Fruit fly (Drosophila melanogaster) whole organism, embryonic: ENCODE measurements around the gene Pgd.

Source experiments
- Abd-B ChIP-seq: fragments of 200-800 bp; sonication (Bioruptor generic); optimal IDR thresholded peaks from 2 replicates; lab custom pipeline; 2018; ENCODE audit warnings: missing biosample characterization, mild to moderate bottlenecking, missing genetic modification characterization, moderate library complexity
- Antp ChIP-seq: fragments of 200-800 bp; sonication (Bioruptor generic); optimal IDR thresholded peaks from 3 replicates; lab custom pipeline; 2016; ENCODE audit warnings: missing biosample characterization, missing genetic modification characterization
- Atf3 ChIP-seq: fragments of 200-800 bp; sonication (Bioruptor generic); optimal IDR thresholded peaks from 3 replicates; lab custom pipeline; 2016; ENCODE audit warnings: missing biosample characterization, missing genetic modification characterization
- Atf6 ChIP-seq: fragments of 200-800 bp; sonication (Bioruptor generic); IDR thresholded peaks from 2 replicates; pipeline ENCODE4 v1.3.6; 2022; ENCODE audit warnings: missing biosample characterization, missing genetic modification characterization
- CG1529 ChIP-seq: fragments of 200-800 bp; sonication (Bioruptor generic); optimal IDR thresholded peaks from 3 replicates; lab custom pipeline; 2018; ENCODE audit warnings: missing biosample characterization, missing genetic modification characterization
- CG15479 ChIP-seq: fragments of 200-800 bp; sonication (Bioruptor generic); optimal IDR thresholded peaks from 3 replicates; lab custom pipeline; 2019; ENCODE audit warnings: missing biosample characterization, mild to moderate bottlenecking, missing genetic modification characterization, moderate library complexity
- CG17385 ChIP-seq: fragments of 200-800 bp; sonication (Bioruptor generic); optimal IDR thresholded peaks from 3 replicates; lab custom pipeline; 2018; ENCODE audit warnings: missing biosample characterization, mild to moderate bottlenecking, missing genetic modification characterization
- CG17612 ChIP-seq: fragments of 200-800 bp; sonication (Bioruptor generic); IDR thresholded peaks from 2 replicates; pipeline ENCODE4 v1.3.6; 2022; ENCODE audit warnings: missing biosample characterization, missing genetic modification characterization
- CG34376 ChIP-seq: fragments of 200-800 bp; sonication (Bioruptor generic); optimal IDR thresholded peaks from 2 replicates; lab custom pipeline; 2018; ENCODE audit warnings: missing biosample characterization, mild to moderate bottlenecking, missing genetic modification characterization
- CG34422 ChIP-seq: fragments of 200-800 bp; sonication (Bioruptor generic); IDR thresholded peaks from 3 replicates; pipeline ENCODE4 v1.3.6; 2022; ENCODE audit warnings: missing biosample characterization, missing genetic modification characterization
- CG4360 ChIP-seq: fragments of 200-800 bp; sonication (Bioruptor generic); IDR thresholded peaks from 2 replicates; pipeline ENCODE4 v1.3.6; 2022; ENCODE audit warnings: missing biosample characterization, missing genetic modification characterization
- CG4404 ChIP-seq: fragments of 200-800 bp; sonication (Bioruptor generic); IDR thresholded peaks from 2 replicates; pipeline ENCODE4 v1.3.6; 2022; ENCODE audit warnings: missing biosample characterization, missing genetic modification characterization
- CG4617 ChIP-seq: fragments of 200-800 bp; sonication (Bioruptor generic); optimal IDR thresholded peaks from 3 replicates; lab custom pipeline; 2016; ENCODE audit warnings: missing biosample characterization, missing genetic modification characterization, borderline replicate concordance
- CG5953 ChIP-seq: fragments of 200-800 bp; sonication (Bioruptor generic); IDR thresholded peaks from 2 replicates; pipeline ENCODE4 v1.3.6; 2022; ENCODE audit warnings: missing biosample characterization, missing genetic modification characterization
- CG7987 ChIP-seq: fragments of 200-800 bp; sonication (Bioruptor generic); optimal IDR thresholded peaks from 2 replicates; lab custom pipeline; 2018; ENCODE audit warnings: missing biosample characterization, mild to moderate bottlenecking, missing genetic modification characterization, moderate library complexity
- CG8089 ChIP-seq: fragments of 200-800 bp; sonication (Bioruptor generic); optimal IDR thresholded peaks from 3 replicates; lab custom pipeline; 2016; ENCODE audit warnings: missing biosample characterization, missing genetic modification characterization
- CG8281 ChIP-seq: fragments of 200-800 bp; sonication (Bioruptor generic); optimal IDR thresholded peaks from 2 replicates; lab custom pipeline; 2018; ENCODE audit warnings: missing biosample characterization, mild to moderate bottlenecking, missing genetic modification characterization, moderate library complexity
- CG8478 ChIP-seq: fragments of >200 bp; optimal IDR thresholded peaks from 2 replicates; lab custom pipeline; 2018
- CG9797 ChIP-seq: fragments of 200-800 bp; sonication (Bioruptor generic); optimal IDR thresholded peaks from 3 replicates; lab custom pipeline; 2018; ENCODE audit warnings: missing biosample characterization, mild to moderate bottlenecking, missing genetic modification characterization
- D ChIP-seq, 2 experiments: fragments of 200-800 bp in 1 of 2; fragments of >200 bp in 1 of 2; sonication (Bioruptor generic) in 1 of 2; optimal IDR thresholded peaks; 2 replicates in 1 of 2; 3 replicates in 1 of 2; lab custom pipeline; 2017; ENCODE audit warnings: mild to moderate bottlenecking in 1 of 2, missing biosample characterization in 1 of 2, missing genetic modification characterization in 1 of 2, missing genetic modification reagents in 1 of 2
- Deaf1 ChIP-seq: fragments of 200-800 bp; optimal IDR thresholded peaks from 3 replicates; lab custom pipeline; 2019; ENCODE audit warnings: missing biosample characterization, mild to moderate bottlenecking, missing genetic modification characterization, moderate library complexity
- Dp ChIP-seq: fragments of 200-800 bp; sonication (Bioruptor generic); optimal IDR thresholded peaks from 2 replicates; lab custom pipeline; 2018; ENCODE audit warnings: missing biosample characterization, mild to moderate bottlenecking, missing genetic modification characterization, moderate library complexity
- E2f2 ChIP-seq: fragments of 200-800 bp; sonication (Bioruptor generic); IDR thresholded peaks from 2 replicates; pipeline ENCODE4 v1.3.6; 2022; ENCODE audit warnings: missing biosample characterization, missing genetic modification characterization
- Elba2 ChIP-seq: fragments of 200-800 bp; sonication (Bioruptor generic); optimal IDR thresholded peaks from 3 replicates; lab custom pipeline; 2016; ENCODE audit warnings: missing biosample characterization, missing genetic modification characterization
- HmgD ChIP-seq: fragments of 200-800 bp; sonication (Bioruptor generic); optimal IDR thresholded peaks from 3 replicates; lab custom pipeline; 2016; ENCODE audit warnings: missing biosample characterization, missing genetic modification characterization
- Hr78 ChIP-seq, 2 experiments: fragments of 200-800 bp in 1 of 2; fragments of >200 bp in 1 of 2; sonication (Bioruptor generic) in 1 of 2; optimal IDR thresholded peaks; 2 replicates each; lab custom pipeline; 2017 to 2019; ENCODE audit warnings: missing biosample characterization in 2 of 2, missing genetic modification characterization in 2 of 2, mild to moderate bottlenecking in 1 of 2, moderate library complexity in 1 of 2
- MESR4 ChIP-seq: fragments of 200-800 bp; sonication (Bioruptor generic); optimal IDR thresholded peaks from 2 replicates; lab custom pipeline; 2018; ENCODE audit warnings: missing biosample characterization, mild to moderate bottlenecking, missing genetic modification characterization, moderate library complexity
- Mrtf ChIP-seq: fragments of 200-800 bp; sonication (Bioruptor generic); IDR thresholded peaks from 3 replicates; pipeline ENCODE4 v1.3.6; 2022; ENCODE audit warnings: missing biosample characterization, missing genetic modification characterization
- PHDP ChIP-seq: fragments of 200-800 bp; sonication (Bioruptor generic); optimal IDR thresholded peaks from 3 replicates; lab custom pipeline; 2018; ENCODE audit warnings: missing biosample characterization, mild to moderate bottlenecking, missing genetic modification characterization, moderate library complexity
- Side ChIP-seq: fragments of 200-800 bp; sonication (Bioruptor generic); optimal IDR thresholded peaks from 2 replicates; lab custom pipeline; 2016; ENCODE audit warnings: missing biosample characterization, missing genetic modification characterization
- Sox100B ChIP-seq: fragments of 200-800 bp; sonication (Bioruptor generic); optimal IDR thresholded peaks from 3 replicates; lab custom pipeline; 2018; ENCODE audit warnings: missing biosample characterization, mild to moderate bottlenecking, missing genetic modification characterization
- Trl ChIP-seq, 3 experiments: fragments of >200 bp in 2 of 3; fragments of 200-800 bp in 1 of 3; sonication (Bioruptor generic) in 1 of 3; optimal IDR thresholded peaks; 2 replicates in 1 of 3; 3 replicates in 2 of 3; lab custom pipeline; 2016 to 2017; ENCODE audit warnings: missing biosample characterization in 1 of 3, missing genetic modification characterization in 1 of 3
- al ChIP-seq: fragments of 200-800 bp; sonication (Bioruptor generic); IDR thresholded peaks from 2 replicates; pipeline ENCODE4 v1.3.6; 2022; ENCODE audit warnings: missing biosample characterization, missing genetic modification characterization
- ato ChIP-seq: fragments of 200-800 bp; sonication (Bioruptor generic); IDR thresholded peaks from 2 replicates; pipeline ENCODE4 v1.3.6; 2022; ENCODE audit warnings: missing biosample characterization, missing genetic modification characterization; ENCODE audit not compliant: partially characterized antibody
- ci ChIP-seq: fragments of 200-800 bp; sonication (Bioruptor generic); IDR thresholded peaks from 3 replicates; pipeline ENCODE4 v1.3.6; 2022; ENCODE audit warnings: missing biosample characterization, missing genetic modification characterization
- crol ChIP-seq: fragments of 200-800 bp; sonication (Bioruptor generic); IDR thresholded peaks from 2 replicates; pipeline ENCODE4 v1.3.6; 2022; ENCODE audit warnings: missing biosample characterization, missing genetic modification characterization
- crp ChIP-seq, 2 experiments: fragments of 200-800 bp; sonication (Bioruptor generic); optimal IDR thresholded peaks; 2 replicates in 1 of 2; 3 replicates in 1 of 2; lab custom pipeline; 2017; ENCODE audit warnings: missing biosample characterization in 2 of 2, missing genetic modification characterization in 2 of 2, mild to moderate bottlenecking in 1 of 2, moderate library complexity in 1 of 2
- cwo ChIP-seq: fragments of 200-800 bp; sonication (Bioruptor generic); optimal IDR thresholded peaks from 3 replicates; lab custom pipeline; 2017; ENCODE audit warnings: missing biosample characterization, missing genetic modification characterization, mild to moderate bottlenecking, moderate library complexity, missing genetic modification reagents
- dimm ChIP-seq: fragments of 200-800 bp; sonication (Bioruptor generic); IDR thresholded peaks from 2 replicates; pipeline ENCODE4 v1.3.6; 2022; ENCODE audit warnings: missing biosample characterization, missing genetic modification characterization
- en ChIP-seq: fragments of 200-800 bp; sonication (Bioruptor generic); optimal IDR thresholded peaks from 2 replicates; lab custom pipeline; 2016; ENCODE audit warnings: missing biosample characterization, missing genetic modification characterization
- her ChIP-seq: fragments of 200-800 bp; sonication (Bioruptor generic); optimal IDR thresholded peaks from 2 replicates; lab custom pipeline; 2016; ENCODE audit warnings: missing biosample characterization, missing genetic modification characterization
- hkb ChIP-seq, 2 experiments: fragments of 200-800 bp in 1 of 2; fragments of >200 bp in 1 of 2; sonication (Bioruptor generic) in 1 of 2; IDR thresholded peaks in 1 of 2; optimal IDR thresholded peaks in 1 of 2; 2 replicates each; pipeline versions ENCODE4 v1.3.6 to Lab custom; 2017 to 2022; ENCODE audit warnings: missing biosample characterization in 1 of 2, missing genetic modification characterization in 1 of 2
- ind ChIP-seq: fragments of 200-800 bp; sonication (Bioruptor generic); optimal IDR thresholded peaks from 3 replicates; lab custom pipeline; 2016; ENCODE audit warnings: missing biosample characterization, missing genetic modification characterization
- knrl ChIP-seq: fragments of 200-800 bp; sonication (Bioruptor generic); IDR thresholded peaks from 3 replicates; pipeline ENCODE4 v1.3.6; 2022; ENCODE audit warnings: missing biosample characterization, missing genetic modification characterization; ENCODE audit not compliant: partially characterized antibody
- scrt ChIP-seq: fragments of 200-800 bp; sonication (Bioruptor generic); optimal IDR thresholded peaks from 2 replicates; lab custom pipeline; 2018; ENCODE audit warnings: missing biosample characterization, mild to moderate bottlenecking, missing genetic modification characterization, moderate library complexity
- sd ChIP-seq: fragments of 200-800 bp; sonication (Bioruptor generic); optimal IDR thresholded peaks from 3 replicates; lab custom pipeline; 2018; ENCODE audit warnings: missing biosample characterization, mild to moderate bottlenecking, missing genetic modification characterization, moderate library complexity
- shn ChIP-seq: fragments of 200-800 bp; sonication (Bioruptor generic); optimal IDR thresholded peaks from 3 replicates; lab custom pipeline; 2016; ENCODE audit warnings: missing biosample characterization, missing genetic modification characterization
- sqz ChIP-seq: fragments of 200-800 bp; sonication (Bioruptor generic); optimal IDR thresholded peaks from 3 replicates; lab custom pipeline; 2018; ENCODE audit warnings: missing biosample characterization, mild to moderate bottlenecking, missing genetic modification characterization
- tio ChIP-seq: fragments of 200-800 bp; sonication (Bioruptor generic); optimal IDR thresholded peaks from 2 replicates; lab custom pipeline; 2017; ENCODE audit warnings: missing biosample characterization, missing genetic modification characterization, inconsistent platforms

Gene Pgd

DNA sequence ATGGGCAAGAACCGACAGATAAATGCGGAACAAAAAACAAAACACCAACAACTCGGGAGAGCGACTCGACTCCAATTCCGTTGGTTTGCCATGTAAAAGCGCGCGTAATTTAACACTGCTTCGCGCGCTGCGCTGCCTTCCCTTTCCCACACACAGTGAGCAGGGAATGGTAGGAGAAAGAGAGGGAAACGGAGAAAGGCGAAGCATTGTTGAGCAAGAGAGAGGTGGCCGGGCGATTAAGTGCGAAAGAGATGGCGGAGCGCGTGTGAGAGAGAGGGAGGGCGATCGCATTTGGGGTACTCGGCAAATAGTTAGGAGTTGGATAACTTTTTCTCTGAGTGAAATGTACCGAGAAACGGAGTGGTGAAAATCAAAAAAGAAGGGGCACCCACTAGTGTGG is 10.9 kb downstream of the Pgd start (continued):
- TF ChIP-seq ato (GFP tag; lab: Robert Waterston, UW) (no peak), ci (GFP tag; lab: Robert Waterston, UW) (peak; percentile 62), E2f2 (peak; percentile 64), crol (GFP tag; lab: Robert Waterston, UW) (peak; percentile 97), shn (GFP tag; lab: Kevin White, UChicago) (no peak), CG5953 (GFP tag; lab: Robert Waterston, UW) (no peak), Hr78 (GFP tag; optimal IDR thresholded peaks at IDR 0.05; lab: Kevin White, UChicago) (no peak), al (GFP tag; lab: Robert Waterston, UW) (no peak), CG9797 (GFP tag; lab: Kevin White, UChicago) (no peak), CG8089 (GFP tag; lab: Kevin White, UChicago) (no peak), cwo (GFP tag; lab: Kevin White, UChicago) (no peak), CG1529 (no peak), CG17612 (GFP tag; lab: Robert Waterston, UW) (no peak), MESR4 (peak; percentile 9), her (GFP tag; lab: Kevin White, UChicago) (no peak), scrt (GFP tag; lab: Kevin White, UChicago) (no peak), CG8281 (no peak), Antp (GFP tag; lab: Kevin White, UChicago) (no peak), CG34376 (GFP tag; lab: Kevin White, UChicago) (no peak), CG7987 (no peak), dimm (GFP tag; lab: Robert Waterston, UW) (no peak), Dp (peak; percentile 65), tio (no peak), PHDP (tag; lab: Kevin White, UChicago) (no peak), Deaf1 (tag; lab: Kevin White, UChicago) (peak; percentile 24), Sox100B (GFP tag; lab: Kevin White, UChicago) (no peak), Atf6 (GFP tag; lab: Robert Waterston, UW) (no peak), D (optimal IDR thresholded peaks at IDR 0.05; lab: Kevin White, UChicago) (no peak), D (GFP tag; optimal IDR thresholded peaks at IDR 0.05; lab: Kevin White, UChicago) (no peak), knrl (GFP tag; lab: Robert Waterston, UW) (no peak), ind (GFP tag; lab: Kevin White, UChicago) (no peak)

DNA sequence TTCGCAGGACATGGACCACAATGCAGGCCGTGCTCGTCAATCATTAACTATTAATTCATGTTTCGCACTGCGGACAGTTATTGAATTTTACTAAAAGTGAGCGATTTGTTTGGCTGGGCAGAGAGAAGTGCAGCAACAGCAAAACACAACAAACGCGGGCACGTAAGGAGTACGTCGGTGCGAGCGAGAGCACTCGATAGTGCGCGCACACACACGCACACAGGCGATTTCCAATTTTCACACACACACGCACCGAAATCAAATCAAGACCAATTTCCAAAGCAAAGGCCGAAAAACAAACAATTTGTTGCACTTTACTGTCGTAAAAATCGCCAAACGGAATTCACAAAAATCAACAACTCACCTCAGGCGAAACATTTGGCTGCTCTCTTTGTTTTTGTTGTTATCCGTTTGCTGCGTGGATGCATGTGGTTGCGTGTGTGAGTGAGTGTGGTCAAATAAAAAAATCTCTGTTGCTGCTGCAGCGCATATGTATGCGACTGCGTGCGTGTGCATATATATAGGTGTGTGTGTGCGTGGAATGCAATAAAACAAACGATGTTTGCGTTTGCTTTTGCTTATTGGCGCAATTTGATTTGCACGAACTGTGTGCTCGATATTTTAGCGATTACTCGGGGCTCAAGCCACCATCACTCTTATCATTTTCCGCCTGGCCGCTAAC is 13.1 kb downstream of the Pgd start:
- TF ChIP-seq sqz = peak; percentile 29
- TF ChIP-seq CG4404 (GFP tag; lab: Robert Waterston, UW) = no peak
- peak; percentile 36; the same call in 1 of the 3 replicates for TF ChIP-seq CG34422 (GFP tag; lab: Robert Waterston, UW)
- no peak for TF ChIP-seq Mrtf (GFP tag; lab: Robert Waterston, UW)
- peak; percentile 75 for TF ChIP-seq CG15479 (GFP tag; lab: Kevin White, UChicago)
- peak; percentile 42 for TF ChIP-seq CG4617 (GFP tag; lab: Kevin White, UChicago)
- TF ChIP-seq Side (GFP tag; lab: Kevin White, UChicago) = no peak
- TF ChIP-seq sd (tag; lab: Kevin White, UChicago) = peak; percentile 77
- TF ChIP-seq CG8478 (lab: Kevin White, UChicago) = peak; percentile 97
- no peak for TF ChIP-seq crp (GFP tag; optimal IDR thresholded peaks at IDR 0.05; lab: Kevin White, UChicago)
- no peak for TF ChIP-seq Atf3 (GFP tag; lab: Kevin White, UChicago)
- peak; percentile 41 for TF ChIP-seq CG4360 (GFP tag; lab: Robert Waterston, UW)
- peak; percentile 4 for TF ChIP-seq HmgD (GFP tag; lab: Kevin White, UChicago)
- peak; percentile 50 for TF ChIP-seq hkb (optimal IDR thresholded peaks at IDR 0.05; lab: Kevin White, UChicago)
- TF ChIP-seq hkb (GFP tag; IDR thresholded peaks at IDR 0.05; lab: Robert Waterston, UW) = no peak
- TF ChIP-seq Elba2 (GFP tag; lab: Kevin White, UChicago) = peak; percentile 50
- TF ChIP-seq crol (GFP tag; lab: Robert Waterston, UW) = no peak
- peak; percentile 8 for TF ChIP-seq Abd-B
- TF ChIP-seq Trl (optimal IDR thresholded peaks at IDR 0.05; lab: Kevin White, UChicago) = peak in 1 of 2 experiments; percentile 20
- no peak for TF ChIP-seq Trl (GFP tag; optimal IDR thresholded peaks at IDR 0.05; lab: Kevin White, UChicago)
- no peak for TF ChIP-seq CG17385 (GFP tag; lab: Kevin White, UChicago)
- no peak for TF ChIP-seq en (GFP tag; lab: Kevin White, UChicago)
